Fruit fly (Drosophila melanogaster) whole organism, embryonic: ENCODE results near the gene Arl6IP1.

Experiments
- ATbp ChIP-seq: fragments of 200-800 bp; sonication (Bioruptor generic); optimal IDR thresholded peaks from 2 replicates; lab custom pipeline; 2017; ENCODE audit warnings: missing biosample characterization, mild to moderate bottlenecking, missing genetic modification characterization, missing genetic modification reagents
- Atf3 ChIP-seq: fragments of 200-800 bp; sonication (Bioruptor generic); optimal IDR thresholded peaks from 3 replicates; lab custom pipeline; 2016; ENCODE audit warnings: missing biosample characterization, missing genetic modification characterization
- CG10565 ChIP-seq: fragments of 200-800 bp; sonication (Bioruptor generic); optimal IDR thresholded peaks from 3 replicates; lab custom pipeline; 2016; ENCODE audit warnings: missing biosample characterization, mild to moderate bottlenecking, missing genetic modification characterization
- CG12104 ChIP-seq: fragments of 200-800 bp; sonication (Bioruptor generic); optimal IDR thresholded peaks from 3 replicates; lab custom pipeline; 2016; ENCODE audit warnings: missing biosample characterization, missing genetic modification characterization
- CG12219 ChIP-seq: fragments of 200-800 bp; sonication (Bioruptor generic); optimal IDR thresholded peaks from 3 replicates; lab custom pipeline; 2018; ENCODE audit warnings: missing biosample characterization, mild to moderate bottlenecking, missing genetic modification characterization
- CG12942 ChIP-seq: fragments of 200-800 bp; sonication (Bioruptor generic); optimal IDR thresholded peaks from 3 replicates; lab custom pipeline; 2016; ENCODE audit warnings: missing biosample characterization, missing genetic modification characterization
- CG15696 ChIP-seq: fragments of 200-800 bp; sonication (Bioruptor generic); optimal IDR thresholded peaks from 2 replicates; lab custom pipeline; 2019; ENCODE audit warnings: missing biosample characterization, mild to moderate bottlenecking, missing genetic modification characterization, moderate library complexity
- CG17385 ChIP-seq: fragments of 200-800 bp; sonication (Bioruptor generic); optimal IDR thresholded peaks from 3 replicates; lab custom pipeline; 2018; ENCODE audit warnings: missing biosample characterization, mild to moderate bottlenecking, missing genetic modification characterization
- CG18619 ChIP-seq: fragments of 200-800 bp; sonication (Bioruptor generic); optimal IDR thresholded peaks from 3 replicates; lab custom pipeline; 2017; ENCODE audit warnings: missing biosample characterization, mild to moderate bottlenecking, missing genetic modification characterization
- CG2199 ChIP-seq: fragments of 200-800 bp; sonication (Bioruptor generic); IDR thresholded peaks from 3 replicates; pipeline ENCODE4 v1.3.6; 2022; ENCODE audit warnings: missing biosample characterization, missing genetic modification characterization
- CG6254 ChIP-seq: fragments of 200-800 bp; sonication (Bioruptor generic); optimal IDR thresholded peaks from 3 replicates; lab custom pipeline; 2017; ENCODE audit warnings: mild to moderate bottlenecking, missing biosample characterization, missing genetic modification reagents, missing genetic modification characterization
- CG6813 ChIP-seq: fragments of 200-800 bp; sonication (Bioruptor generic); optimal IDR thresholded peaks from 2 replicates; lab custom pipeline; 2017; ENCODE audit warnings: missing biosample characterization, missing genetic modification characterization, mild to moderate bottlenecking, moderate library complexity, missing genetic modification reagents
- CG8478 ChIP-seq: fragments of >200 bp; optimal IDR thresholded peaks from 2 replicates; lab custom pipeline; 2018
- CTCF ChIP-seq: fragments of 200-800 bp; sonication (Bioruptor generic); optimal IDR thresholded peaks from 2 replicates; lab custom pipeline; 2017; ENCODE audit warnings: missing biosample characterization, mild to moderate bottlenecking, missing genetic modification characterization, moderate library complexity
- D19A ChIP-seq: fragments of 200-800 bp; optimal IDR thresholded peaks from 3 replicates; lab custom pipeline; 2019; ENCODE audit warnings: missing biosample characterization, mild to moderate bottlenecking, missing genetic modification characterization, moderate library complexity
- E2f2 ChIP-seq: fragments of 200-800 bp; sonication (Bioruptor generic); IDR thresholded peaks from 2 replicates; pipeline ENCODE4 v1.3.6; 2022; ENCODE audit warnings: missing biosample characterization, missing genetic modification characterization
- ERR ChIP-seq: fragments of 200-800 bp; sonication (Bioruptor generic); optimal IDR thresholded peaks from 2 replicates; lab custom pipeline; 2016; ENCODE audit warnings: missing biosample characterization, missing genetic modification characterization
- Ets97D ChIP-seq: fragments of 200-800 bp; sonication (Bioruptor generic); optimal IDR thresholded peaks from 3 replicates; lab custom pipeline; 2016; ENCODE audit warnings: missing biosample characterization, missing genetic modification characterization
- Fer2 ChIP-seq: fragments of 200-800 bp; sonication (Bioruptor generic); optimal IDR thresholded peaks from 2 replicates; lab custom pipeline; 2018; ENCODE audit warnings: missing biosample characterization, mild to moderate bottlenecking, missing genetic modification characterization, moderate library complexity
- H15 ChIP-seq: fragments of 200-800 bp; sonication (Bioruptor generic); IDR thresholded peaks from 3 replicates; pipeline ENCODE4 v1.3.6; 2022; ENCODE audit warnings: missing biosample characterization, missing genetic modification characterization
- HHEX ChIP-seq: fragments of 200-800 bp; sonication (Bioruptor generic); optimal IDR thresholded peaks from 3 replicates; lab custom pipeline; 2017; ENCODE audit warnings: missing biosample characterization, mild to moderate bottlenecking, missing genetic modification characterization, missing genetic modification reagents
- Hr51 ChIP-seq, 2 experiments: fragments of 200-800 bp; sonication (Bioruptor generic); optimal IDR thresholded peaks; 2 replicates in 1 of 2; 3 replicates in 1 of 2; lab custom pipeline; 2016 to 2018; ENCODE audit warnings: missing biosample characterization in 2 of 2, missing genetic modification characterization in 2 of 2, mild to moderate bottlenecking in 1 of 2, moderate library complexity in 1 of 2
- MTF-1 ChIP-seq: fragments of 200-800 bp; sonication (Bioruptor generic); optimal IDR thresholded peaks from 2 replicates; lab custom pipeline; 2018; ENCODE audit warnings: missing biosample characterization, mild to moderate bottlenecking, missing genetic modification characterization, borderline replicate concordance
- Oaz ChIP-seq: fragments of 200-800 bp; sonication (Bioruptor generic); IDR thresholded peaks from 2 replicates; pipeline ENCODE4 v1.3.6; 2022; ENCODE audit warnings: missing biosample characterization, missing genetic modification characterization
- Optix ChIP-seq: fragments of 200-800 bp; sonication (Bioruptor generic); IDR thresholded peaks from 3 replicates; pipeline ENCODE4 v1.3.6; 2022; ENCODE audit warnings: missing biosample characterization, missing genetic modification characterization
- Pdp1 ChIP-seq, 2 experiments: fragments of 200-800 bp; sonication (Bioruptor generic); optimal IDR thresholded peaks; 3 replicates each; lab custom pipeline; 2016; ENCODE audit warnings: missing biosample characterization in 2 of 2, missing genetic modification characterization in 2 of 2, mild to moderate bottlenecking in 1 of 2, moderate library complexity in 1 of 2
- Sox102F ChIP-seq: fragments of 200-800 bp; sonication (Bioruptor generic); optimal IDR thresholded peaks from 2 replicates; lab custom pipeline; 2018; ENCODE audit warnings: missing biosample characterization, mild to moderate bottlenecking, missing genetic modification characterization, moderate library complexity
- Taf1 ChIP-seq: fragments of 200-800 bp; sonication (Bioruptor generic); IDR thresholded peaks from 2 replicates; pipeline ENCODE4 v1.3.6; 2022; ENCODE audit warnings: missing biosample characterization, missing genetic modification characterization
- Vsx1 ChIP-seq: fragments of 200-800 bp; sonication (Bioruptor generic); optimal IDR thresholded peaks from 2 replicates; lab custom pipeline; 2017; ENCODE audit warnings: missing biosample characterization, mild to moderate bottlenecking, missing genetic modification characterization, missing genetic modification reagents
- ab ChIP-seq: fragments of 200-800 bp; sonication (Bioruptor generic); optimal IDR thresholded peaks from 2 replicates; lab custom pipeline; 2016; ENCODE audit warnings: missing biosample characterization, missing genetic modification characterization
- dan ChIP-seq: fragments of 200-800 bp; sonication (Bioruptor generic); IDR thresholded peaks from 2 replicates; pipeline ENCODE4 v1.3.6; 2022; ENCODE audit warnings: missing biosample characterization, missing genetic modification characterization
- dmrt11E ChIP-seq: fragments of 200-800 bp; sonication (Bioruptor generic); optimal IDR thresholded peaks from 3 replicates; lab custom pipeline; 2018; ENCODE audit warnings: missing biosample characterization, mild to moderate bottlenecking, missing genetic modification characterization, moderate library complexity
- fru ChIP-seq: fragments of >200 bp; optimal IDR thresholded peaks from 2 replicates; lab custom pipeline; 2017
- ftz-f1 ChIP-seq: fragments of 200-800 bp; sonication (Bioruptor generic); optimal IDR thresholded peaks from 2 replicates; lab custom pipeline; 2016; ENCODE audit warnings: missing biosample characterization, missing genetic modification characterization
- gce ChIP-seq: fragments of 200-800 bp; sonication (Bioruptor generic); IDR thresholded peaks from 3 replicates; pipeline ENCODE4 v1.3.6; 2022; ENCODE audit warnings: missing biosample characterization, missing genetic modification characterization
- hth ChIP-seq: fragments of >200 bp; optimal IDR thresholded peaks from 2 replicates; lab custom pipeline; 2017; ENCODE audit warnings: inconsistent platforms
- jigr1 ChIP-seq: fragments of 200-800 bp; sonication (Bioruptor generic); IDR thresholded peaks from 3 replicates; pipeline ENCODE4 v1.3.6; 2022; ENCODE audit warnings: missing biosample characterization, missing genetic modification characterization
- ken ChIP-seq: fragments of 200-800 bp; sonication (Bioruptor generic); IDR thresholded peaks from 3 replicates; pipeline ENCODE4 v1.3.6; 2022; ENCODE audit warnings: missing biosample characterization, missing genetic modification characterization
- knrl ChIP-seq: fragments of 200-800 bp; sonication (Bioruptor generic); IDR thresholded peaks from 3 replicates; pipeline ENCODE4 v1.3.6; 2022; ENCODE audit warnings: missing biosample characterization, missing genetic modification characterization; ENCODE audit not compliant: partially characterized antibody
- maf-S ChIP-seq: fragments of 200-800 bp; sonication (Bioruptor generic); optimal IDR thresholded peaks from 2 replicates; lab custom pipeline; 2016; ENCODE audit warnings: missing biosample characterization, missing genetic modification characterization
- mam ChIP-seq: fragments of 200-800 bp; sonication (Bioruptor generic); optimal IDR thresholded peaks from 3 replicates; lab custom pipeline; 2016; ENCODE audit warnings: missing biosample characterization, missing genetic modification characterization
- nerfin-2 ChIP-seq: fragments of 200-800 bp; sonication (Bioruptor generic); IDR thresholded peaks from 2 replicates; pipeline ENCODE4 v1.3.6; 2022; ENCODE audit warnings: missing biosample characterization, missing genetic modification characterization; ENCODE audit not compliant: partially characterized antibody
- oc ChIP-seq: fragments of 200-800 bp; sonication (Bioruptor generic); optimal IDR thresholded peaks from 2 replicates; lab custom pipeline; 2018; ENCODE audit warnings: missing biosample characterization, mild to moderate bottlenecking, missing genetic modification characterization, moderate library complexity
- otp ChIP-seq: fragments of 200-800 bp; sonication (Bioruptor generic); IDR thresholded peaks from 3 replicates; pipeline ENCODE4, ENCODE4 v1.3.6; 2022; ENCODE audit warnings: missing biosample characterization, missing genetic modification characterization
- pan ChIP-seq, 4 experiments: fragments of >200 bp in 3 of 4; fragments of 200-800 bp in 1 of 4; sonication (Bioruptor generic) in 1 of 4; optimal IDR thresholded peaks in 3 of 4; IDR thresholded peaks in 1 of 4; 2 replicates each; pipeline versions ENCODE4 v1.3.6 to Lab custom; 2017 to 2022; ENCODE audit warnings: missing biosample characterization in 2 of 4, missing genetic modification characterization in 2 of 4, mixed read lengths in 1 of 4
- pho ChIP-seq: fragments of 200-800 bp; sonication (Bioruptor generic); optimal IDR thresholded peaks from 2 replicates; lab custom pipeline; 2016; ENCODE audit warnings: missing biosample characterization, missing genetic modification characterization
- psq ChIP-seq: fragments of 200-800 bp; sonication (Bioruptor generic); optimal IDR thresholded peaks from 2 replicates; lab custom pipeline; 2017; ENCODE audit warnings: missing biosample characterization, missing genetic modification characterization
- pzg ChIP-seq: fragments of 200-800 bp; sonication (Bioruptor generic); optimal IDR thresholded peaks from 3 replicates; lab custom pipeline; 2018; ENCODE audit warnings: missing biosample characterization, mild to moderate bottlenecking, missing genetic modification characterization, moderate library complexity
- sim ChIP-seq: fragments of 200-800 bp; sonication (Bioruptor generic); IDR thresholded peaks from 2 replicates; pipeline ENCODE4 v1.3.6; 2022; ENCODE audit warnings: missing biosample characterization, missing genetic modification characterization

The Arl6IP1 gene

dm6 chr3R:16655494-16656493 lies 12.4 kb downstream of the Arl6IP1 start, which contains the start of gene modSP (continued):
- TF ChIP-seq ATbp = no peak
- 0 out of 2 replicates have a peak, but pooled peaks have one; percentile 27 for TF ChIP-seq E2f2 (GFP tag; lab: Robert Waterston, UW)
- TF ChIP-seq ab (GFP tag; lab: Kevin White, UChicago) = no peak
- no peak for TF ChIP-seq Fer2 (tag; lab: Kevin White, UChicago)
- TF ChIP-seq H15 (GFP tag; lab: Robert Waterston, UW) = no peak; the same call in 2 of the 3 replicates
- TF ChIP-seq CG6813 = no peak
- no peak for TF ChIP-seq hth (lab: Kevin White, UChicago)
- TF ChIP-seq CG12219 = no peak
- TF ChIP-seq ERR (GFP tag; lab: Kevin White, UChicago) = no peak
- peak; percentile 39 for TF ChIP-seq CG12104 (GFP tag; lab: Kevin White, UChicago)
- TF ChIP-seq oc (tag; lab: Kevin White, UChicago) = no peak
- TF ChIP-seq pan (optimal IDR thresholded peaks at IDR 0.05; lab: Kevin White, UChicago) = no peak
- TF ChIP-seq pan (GFP tag; optimal IDR thresholded peaks at IDR 0.05 in 1 of 2, IDR thresholded peaks at IDR 0.05 in 1 of 2) = peak in 1 of 2 experiments; percentile 61
- TF ChIP-seq Sox102F (GFP tag; lab: Kevin White, UChicago) = peak; percentile 35
- TF ChIP-seq CG18619 = no peak
- no peak for TF ChIP-seq CG12942 (GFP tag; lab: Kevin White, UChicago)
- TF ChIP-seq pho = no peak
- no peak for TF ChIP-seq Vsx1 (GFP tag; lab: Kevin White, UChicago)
- TF ChIP-seq Pdp1 (GFP tag; optimal IDR thresholded peaks at IDR 0.05; lab: Kevin White, UChicago) = peak in 1 of 2 experiments; percentile 77
- TF ChIP-seq CG6254 (GFP tag; lab: Kevin White, UChicago) = no peak
- TF ChIP-seq Ets97D (GFP tag; lab: Kevin White, UChicago) = peak; percentile 6
- TF ChIP-seq otp = no peak
- peak; percentile 39 for TF ChIP-seq D19A (tag; lab: Kevin White, UChicago)
- no peak for TF ChIP-seq CG17385 (GFP tag; lab: Kevin White, UChicago)
- no peak for TF ChIP-seq HHEX (GFP tag; lab: Kevin White, UChicago)
- TF ChIP-seq Optix (GFP tag; lab: Robert Waterston, UW) = peak; percentile 28; the same call in 1 of the 3 replicates
- peak; percentile 16 for TF ChIP-seq maf-S
- TF ChIP-seq CG8478 (lab: Kevin White, UChicago) = no peak
- no peak for TF ChIP-seq jigr1 (GFP tag; lab: Robert Waterston, UW)
- no peak for TF ChIP-seq psq (GFP tag; lab: Kevin White, UChicago)
- TF ChIP-seq fru (lab: Kevin White, UChicago) = no peak
- TF ChIP-seq dmrt11E (tag; lab: Kevin White, UChicago) = no peak
- no peak for TF ChIP-seq sim (GFP tag; lab: Robert Waterston, UW)
- no peak for TF ChIP-seq ken (GFP tag; lab: Robert Waterston, UW)
- TF ChIP-seq Taf1 (GFP tag; lab: Robert Waterston, UW) = peak; percentile 38; the same call in 1 of the 2 replicates
- TF ChIP-seq nerfin-2 = peak; percentile 86
- TF ChIP-seq CG15696 (tag; lab: Kevin White, UChicago) = peak; percentile 14
- TF ChIP-seq Hr51 (GFP tag; optimal IDR thresholded peaks at IDR 0.05; lab: Kevin White, UChicago) = peak in 1 of 2 experiments; percentile 37
- no peak for TF ChIP-seq Atf3 (GFP tag; lab: Kevin White, UChicago)
- TF ChIP-seq ftz-f1 (GFP tag; lab: Kevin White, UChicago) = no peak
- peak; percentile 88 for TF ChIP-seq CTCF (GFP tag; lab: Kevin White, UChicago)
- TF ChIP-seq gce (GFP tag; lab: Robert Waterston, UW) = no peak
- peak; percentile 88 for TF ChIP-seq CG2199 (GFP tag; lab: Robert Waterston, UW)
- TF ChIP-seq pzg (GFP tag; lab: Kevin White, UChicago) = peak; percentile 23
- TF ChIP-seq MTF-1 (GFP tag; lab: Kevin White, UChicago) = no peak
- TF ChIP-seq Oaz (GFP tag; lab: Robert Waterston, UW) = no peak
- TF ChIP-seq knrl (GFP tag; lab: Robert Waterston, UW) = peak; percentile 37
- TF ChIP-seq dan = no peak
- peak; percentile 66 for TF ChIP-seq mam (GFP tag; lab: Kevin White, UChicago)
- TF ChIP-seq CG10565 (GFP tag; lab: Kevin White, UChicago) = no peak
